Worm (Caenorhabditis elegans): ENCODE data around the gene F55C9.5.

DNA sequence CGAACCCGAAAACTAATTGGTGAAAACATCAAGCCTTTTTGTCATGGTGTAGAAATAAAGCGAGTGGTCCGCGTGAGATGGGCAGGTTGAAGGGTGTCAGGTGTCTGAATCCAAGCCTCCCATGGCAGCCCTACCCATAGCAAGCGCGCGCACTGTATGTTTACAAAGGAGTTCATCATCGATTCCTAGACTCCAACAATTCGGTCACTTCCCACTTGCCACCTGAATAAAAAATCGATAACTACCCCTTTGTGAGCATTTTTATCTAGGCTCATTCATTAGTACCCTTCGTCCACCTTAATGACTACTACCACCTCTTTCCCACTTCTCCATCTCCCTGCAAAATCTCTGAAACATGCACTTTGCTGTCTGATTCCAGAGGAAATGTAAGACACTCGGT lies 20.1 kb upstream of the F55C9.5 start, which contains the start of gene fbxb-64:
- TF ChIP-seq nhr-20 (tag; optimal IDR thresholded peaks at IDR 0.05) (no peak), blmp-1 (tag; optimal IDR thresholded peaks at IDR 0.05) (no peak), fkh-8 (tag; optimal IDR thresholded peaks at IDR 0.05) (no peak), nhr-47 (tag; optimal IDR thresholded peaks at IDR 0.05) (no peak), lsy-2 (tag; optimal IDR thresholded peaks at IDR 0.05) (no peak), pqm-1 (tag; optimal IDR thresholded peaks at IDR 0.05) (no peak), tbx-2 (tag; optimal IDR thresholded peaks at IDR 0.05) (no peak), lin-13 (GFP tag; optimal IDR thresholded peaks at IDR 0.05) (no peak), hlh-17 (GFP tag; optimal IDR thresholded peaks at IDR 0.05; ENCODE audit: borderline replicate concordance) (no peak), pag-3 (tag; optimal IDR thresholded peaks at IDR 0.05; ENCODE audit: borderline replicate concordance, insufficient read depth) (no peak), mab-9 (GFP tag; IDR thresholded peaks at IDR 0.05) (no peak), ceh-90 (tag; optimal IDR thresholded peaks at IDR 0.05) (no peak), ceh-88 (GFP tag; IDR thresholded peaks at IDR 0.05) (no peak)
